Fruit fly (Drosophila melanogaster) whole organism, pupa: ENCODE data around the gene CG18131.

Experiments
- CG10348 ChIP-seq: fragments of 200-800 bp; sonication (Bioruptor generic); IDR thresholded peaks from 2 replicates; pipeline ENCODE4 v1.3.6; 2022; ENCODE audit warnings: missing biosample characterization, missing genetic modification characterization
- CG17806 ChIP-seq: fragments of 200-800 bp; sonication (Bioruptor generic); optimal IDR thresholded peaks from 2 replicates; lab custom pipeline; 2018; ENCODE audit warnings: missing biosample characterization, mild to moderate bottlenecking, missing genetic modification characterization, moderate library complexity
- CG32121 ChIP-seq: fragments of 200-800 bp; sonication (Bioruptor generic); IDR thresholded peaks from 2 replicates; pipeline ENCODE4 v1.3.6; 2022; ENCODE audit warnings: missing biosample characterization, missing genetic modification characterization
- CG8159 ChIP-seq: fragments of 200-800 bp; sonication (Bioruptor generic); optimal IDR thresholded peaks from 3 replicates; lab custom pipeline; 2018; ENCODE audit warnings: missing biosample characterization, mild to moderate bottlenecking, missing genetic modification characterization, moderate library complexity
- CG9948 ChIP-seq: fragments of 200-800 bp; sonication (Bioruptor generic); optimal IDR thresholded peaks from 2 replicates; lab custom pipeline; 2018; ENCODE audit warnings: missing biosample characterization, mild to moderate bottlenecking, missing genetic modification characterization, moderate library complexity
- Ets98B ChIP-seq: fragments of 200-800 bp; sonication (Bioruptor generic); IDR thresholded peaks from 2 replicates; pipeline ENCODE4 v1.3.6; 2022; ENCODE audit warnings: missing biosample characterization, missing genetic modification characterization
- Pif1A ChIP-seq: fragments of 200-800 bp; sonication (Bioruptor generic); optimal IDR thresholded peaks from 3 replicates; lab custom pipeline; 2016; ENCODE audit warnings: missing biosample characterization, missing genetic modification characterization
- Pif1B ChIP-seq: fragments of 200-800 bp; sonication (Bioruptor generic); optimal IDR thresholded peaks from 3 replicates; lab custom pipeline; 2016; ENCODE audit warnings: missing biosample characterization, missing genetic modification characterization

DNA sequence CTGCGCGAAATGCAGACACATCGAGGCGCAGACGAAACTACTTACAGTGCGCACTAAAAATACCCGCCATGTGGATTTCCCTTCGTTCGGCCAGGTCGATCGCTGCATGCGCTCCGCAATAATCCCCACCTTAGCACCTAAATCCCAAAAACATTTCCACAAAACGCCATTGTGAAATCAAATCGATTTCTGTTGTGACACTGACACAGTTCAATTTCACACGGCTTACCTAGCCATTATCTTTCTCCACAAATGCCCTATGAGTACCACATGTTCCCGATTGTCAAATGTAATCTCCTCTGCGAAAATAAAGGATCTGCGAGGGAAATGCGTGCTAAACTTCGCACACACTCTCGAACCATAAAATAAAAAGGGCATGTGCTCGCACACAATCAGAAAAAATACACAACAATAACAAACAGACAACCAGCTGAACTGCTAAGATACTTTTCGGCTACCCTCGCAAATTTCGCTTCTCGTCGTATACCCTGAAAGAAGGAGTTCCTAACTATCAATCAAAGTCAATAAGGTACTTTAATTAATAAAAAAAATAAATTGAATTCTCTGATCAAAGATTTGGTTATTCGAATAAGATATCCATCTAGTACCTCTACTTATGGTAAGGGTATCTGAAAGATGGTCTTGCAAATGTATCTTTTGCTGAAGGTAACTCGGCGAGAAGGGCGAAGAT is 14.3 kb downstream of the CG18131 start:
- peak; percentile 57 for TF ChIP-seq Pif1B (GFP tag; lab: Kevin White, UChicago)
- TF ChIP-seq CG17806 (tag; lab: Kevin White, UChicago): peak; percentile 86
- TF ChIP-seq Ets98B (GFP tag; lab: Robert Waterston, UW): peak; percentile 84
- TF ChIP-seq CG32121 (GFP tag; lab: Robert Waterston, UW): peak; percentile 76
- TF ChIP-seq Pif1A (GFP tag; lab: Kevin White, UChicago): peak; percentile 70
- TF ChIP-seq CG10348 (GFP tag; lab: Robert Waterston, UW): peak; percentile 71
- peak; percentile 68 for TF ChIP-seq CG9948 (tag; lab: Kevin White, UChicago)
- TF ChIP-seq CG8159 (tag; lab: Kevin White, UChicago): peak; percentile 83
